Worm (Caenorhabditis elegans): Measurements from ENCODE around the gene C47E8.9.

The C47E8.9 gene

ce11 chrV:14685435-14686058, 22.4 kb downstream of the C47E8.9 start, which contains the start of gene C47E8.4:
TSS of gene C47E8.4 (minus strand) at chrV:14685485.
- peak; percentile 96 for TF ChIP-seq K12H6.12 (tag; optimal IDR thresholded peaks at IDR 0.05)
- TF ChIP-seq ceh-100 (GFP tag; IDR thresholded peaks at IDR 0.05) = peak; percentile 86
- peak; percentile 57 for TF ChIP-seq F57C9.4 (tag; optimal IDR thresholded peaks at IDR 0.05)
- peak; percentile 91; the same call in 1 of the 2 replicates for TF ChIP-seq cebp-2 (GFP tag; IDR thresholded peaks at IDR 0.05)
- TF ChIP-seq F52B5.7 (tag; optimal IDR thresholded peaks at IDR 0.05) = peak; percentile 88
- peak; percentile 93 for TF ChIP-seq madf-6 (GFP tag; IDR thresholded peaks at IDR 0.05)
- no peak for TF ChIP-seq T26A5.8 (tag; optimal IDR thresholded peaks at IDR 0.05)
- peak; percentile 94 for TF ChIP-seq K11D2.4 (GFP tag; IDR thresholded peaks at IDR 0.05)
- TF ChIP-seq rcor-1 (GFP tag; IDR thresholded peaks at IDR 0.05) = peak; percentile 97
- peak; percentile 46 for TF ChIP-seq dpff-1 (tag; optimal IDR thresholded peaks at IDR 0.05)
- TF ChIP-seq mxl-1 (tag; optimal IDR thresholded peaks at IDR 0.05) = no peak
- TF ChIP-seq Y67H2A.10 (GFP tag; conservative IDR thresholded peaks at IDR 0.05) = peak; percentile 93
- peak; percentile 90 for TF ChIP-seq ccch-3 (GFP tag; optimal IDR thresholded peaks at IDR 0.05)
- peak; percentile 95 for TF ChIP-seq madf-3 (GFP tag; IDR thresholded peaks at IDR 0.05)
- TF ChIP-seq Y79H2A.3 (GFP tag; conservative IDR thresholded peaks at IDR 0.05) = no peak
- peak; percentile 94 for TF ChIP-seq ztf-28 (GFP tag; IDR thresholded peaks at IDR 0.05)
- TF ChIP-seq ceh-40 (GFP tag; IDR thresholded peaks at IDR 0.05) = no peak
- no peak for TF ChIP-seq F55B11.4 (tag; optimal IDR thresholded peaks at IDR 0.05; ENCODE audit: borderline replicate concordance, insufficient read depth)
- no peak for TF ChIP-seq die-1 (tag; optimal IDR thresholded peaks at IDR 0.05)
- 0 out of 2 replicates have a peak, but pooled peaks have one; percentile 33 for TF ChIP-seq F37B4.10 (GFP tag; IDR thresholded peaks at IDR 0.05)
- no peak for TF ChIP-seq hlh-26 (GFP tag; conservative IDR thresholded peaks at IDR 0.05)
- TF ChIP-seq snpc-4 (GFP tag; optimal IDR thresholded peaks at IDR 0.05) = peak; percentile 71
- TF ChIP-seq snpc-4 (tag; optimal IDR thresholded peaks at IDR 0.05) = peak; percentile 69 to 92 (median 85)
- peak; percentile 90 for TF ChIP-seq hrde-1 (tag; optimal IDR thresholded peaks at IDR 0.05; ENCODE audit: borderline replicate concordance)
- TF ChIP-seq rec-8 (tag; optimal IDR thresholded peaks at IDR 0.05) = peak; percentile 63 to 81
- TF ChIP-seq F49E8.2 (tag; optimal IDR thresholded peaks at IDR 0.05; ENCODE audit: insufficient read depth) = peak; percentile 89
- TF ChIP-seq nfya-2 (GFP tag; IDR thresholded peaks at IDR 0.05) = peak; percentile 99
- TF ChIP-seq efl-1 (GFP tag; optimal IDR thresholded peaks at IDR 0.05) = peak; percentile 66
- TF ChIP-seq attf-5 (GFP tag; optimal IDR thresholded peaks at IDR 0.05) = peak; percentile 94
- TF ChIP-seq egl-44 (GFP tag; IDR thresholded peaks at IDR 0.05) = peak; percentile 73
- TF ChIP-seq let-607 (tag; optimal IDR thresholded peaks at IDR 0.05) = peak; percentile 31 to 92
- peak; percentile 84 for TF ChIP-seq akir-1 (GFP tag; optimal IDR thresholded peaks at IDR 0.05)
- no peak for TF ChIP-seq lag-1 (GFP tag; IDR thresholded peaks at IDR 0.05)
- TF ChIP-seq pbrm-1 (GFP tag; IDR thresholded peaks at IDR 0.05) = peak; percentile 96
- peak; percentile 95 for TF ChIP-seq Y53G8AR.9 (GFP tag; conservative IDR thresholded peaks at IDR 0.05)
- TF ChIP-seq rpc-1 (optimal IDR thresholded peaks at IDR 0.05) = peak; percentile 56
- peak; percentile 0 for TF ChIP-seq rpc-1 (tag; optimal IDR thresholded peaks at IDR 0.05)
- TF ChIP-seq ztf-22 (GFP tag; optimal IDR thresholded peaks at IDR 0.05) = peak; percentile 85
- peak; percentile 87 for TF ChIP-seq ceh-79 (tag; optimal IDR thresholded peaks at IDR 0.05)
- peak; percentile 53 for TF ChIP-seq ama-1 (optimal IDR thresholded peaks at IDR 0.05)
- no peak for TF ChIP-seq ama-1 (GFP tag; optimal IDR thresholded peaks at IDR 0.05)
- no peak for TF ChIP-seq lin-26 (GFP tag; IDR thresholded peaks at IDR 0.05)
- peak; percentile 41 for TF ChIP-seq B0261.1 (tag; optimal IDR thresholded peaks at IDR 0.05)
- peak; percentile 85 for TF ChIP-seq ztf-3 (GFP tag; optimal IDR thresholded peaks at IDR 0.05)
- TF ChIP-seq B0035.1 (tag; optimal IDR thresholded peaks at IDR 0.05) = peak; percentile 89
- no peak for TF ChIP-seq fkh-3 (tag; optimal IDR thresholded peaks at IDR 0.05)
- TF ChIP-seq ekl-4 (GFP tag; IDR thresholded peaks at IDR 0.05) = peak; percentile 98
- TF ChIP-seq bed-1 (GFP tag; IDR thresholded peaks at IDR 0.05) = 0 out of 2 replicates have a peak, but pooled peaks have one; percentile 43
